Worm (Caenorhabditis elegans) whole organism, L4 larva: ENCODE data around the gene F55C12.4.
A peak's percentile ranks its signal among the peaks of the same experiment; 100 is the strongest.

Experiments
- F10B5.3 ChIP-seq: sonication (generic microtip); optimal IDR thresholded peaks from 2 replicates; lab custom pipeline; 2016; ENCODE audit warnings: mild to moderate bottlenecking, missing genetic modification characterization, missing compliant biosample characterization
- F49E8.2 ChIP-seq: sonication (generic microtip); optimal IDR thresholded peaks from 2 replicates; lab custom pipeline; 2016; ENCODE audit warnings: missing compliant biosample characterization, mild to moderate bottlenecking, missing genetic modification characterization, borderline replicate concordance
- T20F7.1 ChIP-seq: fragments of 200-800 bp; sonication (Bioruptor generic); optimal IDR thresholded peaks from 2 replicates; lab custom pipeline; 2018; ENCODE audit warnings: mild to moderate bottlenecking, missing genetic modification characterization, missing compliant biosample characterization
- T26A8.4 ChIP-seq: fragments of 200-800 bp; sonication (Bioruptor generic); IDR thresholded peaks from 2 replicates; pipeline ENCODE4 v1.3.6; 2022; ENCODE audit warnings: missing genetic modification characterization, missing compliant biosample characterization
- Y105C5A.15 ChIP-seq: fragments of 200-800 bp; sonication (Bioruptor generic); IDR thresholded peaks from 2 replicates; pipeline ENCODE4 v1.3.6; 2022; ENCODE audit warnings: missing genetic modification characterization, missing compliant biosample characterization
- Y48G9A.11 ChIP-seq: fragments of 200-800 bp; sonication (Bioruptor generic); IDR thresholded peaks from 2 replicates; pipeline ENCODE4 v1.3.6; 2022; ENCODE audit warnings: missing genetic modification reagents, missing genetic modification characterization, missing compliant biosample characterization
- Y5F2A.4 ChIP-seq: fragments of 200-800 bp; sonication (Bioruptor generic); optimal IDR thresholded peaks from 2 replicates; lab custom pipeline; 2018; ENCODE audit warnings: mild to moderate bottlenecking, missing genetic modification characterization, missing compliant biosample characterization
- ZK337.2 ChIP-seq: fragments of 200-800 bp; sonication (Bioruptor generic); IDR thresholded peaks from 2 replicates; pipeline ENCODE4 v1.3.6; 2022; ENCODE audit warnings: missing genetic modification reagents, missing genetic modification characterization, missing compliant biosample characterization
- aly-2 ChIP-seq: sonication (generic microtip); optimal IDR thresholded peaks from 2 replicates; lab custom pipeline; 2018; ENCODE audit warnings: missing biosample characterization, missing genetic modification characterization
- ama-1 ChIP-seq: fragments of 150-350 bp; optimal IDR thresholded peaks from 2 replicates; lab custom pipeline; 2014; ENCODE audit warnings: inconsistent platforms, mixed read lengths
- ceh-82 ChIP-seq: sonication (generic microtip); optimal IDR thresholded peaks from 2 replicates; lab custom pipeline; 2017; ENCODE audit warnings: missing biosample characterization, missing genetic modification characterization
- ces-1 ChIP-seq: fragments of 150-350 bp; sonication (generic microtip); optimal IDR thresholded peaks from 4 replicates; lab custom pipeline; 2014; ENCODE audit warnings: missing biosample characterization, missing genetic modification reagents, missing genetic modification characterization
- cey-2 ChIP-seq: sonication (generic microtip); optimal IDR thresholded peaks from 3 replicates; lab custom pipeline; 2017; ENCODE audit warnings: missing genetic modification characterization, mild to moderate bottlenecking, missing compliant biosample characterization, antibody characterized with exemption, borderline replicate concordance; ENCODE audit not compliant: insufficient read depth
- daf-16 ChIP-seq, 3 experiments: sonication (generic microtip); optimal IDR thresholded peaks; 2 replicates each; lab custom pipeline; 2016 to 2017; ENCODE audit warnings: missing genetic modification characterization in 3 of 3, missing genetic modification reagents in 3 of 3, mild to moderate bottlenecking in 2 of 3, missing compliant biosample characterization in 2 of 3, missing biosample characterization in 1 of 3, moderate library complexity in 1 of 3
- daf-19 ChIP-seq: fragments of 200-800 bp; sonication (Bioruptor generic); conservative IDR thresholded peaks from 2 replicates; pipeline ENCODE4 v1.3.6; 2022; ENCODE audit warnings: missing genetic modification characterization, missing compliant biosample characterization
- daf-8 ChIP-seq: fragments of 200-800 bp; sonication (Bioruptor generic); IDR thresholded peaks from 2 replicates; pipeline ENCODE4 v1.3.6; 2022; ENCODE audit warnings: missing genetic modification characterization, missing compliant biosample characterization
- dmd-6 ChIP-seq: fragments of 200-800 bp; sonication (Bioruptor generic); IDR thresholded peaks from 2 replicates; pipeline ENCODE4 v1.3.6; 2022; ENCODE audit warnings: missing genetic modification reagents, missing genetic modification characterization, missing compliant biosample characterization
- duxl-1 ChIP-seq: sonication (generic microtip); optimal IDR thresholded peaks from 2 replicates; lab custom pipeline; 2016; ENCODE audit warnings: mild to moderate bottlenecking, missing genetic modification characterization, moderate library complexity, missing compliant biosample characterization; ENCODE audit not compliant: poor library complexity
- egl-27 ChIP-seq: sonication (generic microtip); optimal IDR thresholded peaks from 3 replicates; lab custom pipeline; 2017; ENCODE audit warnings: missing biosample characterization, missing genetic modification reagents, missing genetic modification characterization
- egl-43 ChIP-seq: fragments of 200-800 bp; sonication (Bioruptor generic); IDR thresholded peaks from 2 replicates; pipeline ENCODE4 v1.3.6; 2022; ENCODE audit warnings: missing genetic modification reagents, missing genetic modification characterization, missing compliant biosample characterization
- fkh-10 ChIP-seq: fragments of 150-350 bp; optimal IDR thresholded peaks from 2 replicates; lab custom pipeline; 2014; ENCODE audit warnings: missing biosample characterization, missing genetic modification reagents, missing genetic modification characterization
- gei-8 ChIP-seq: fragments of 200-800 bp; sonication (Bioruptor generic); optimal IDR thresholded peaks from 2 replicates; lab custom pipeline; 2018; ENCODE audit warnings: mild to moderate bottlenecking, missing genetic modification characterization, missing compliant biosample characterization
- hlh-30 ChIP-seq: sonication (generic microtip); optimal IDR thresholded peaks from 2 replicates; lab custom pipeline; 2017; ENCODE audit warnings: antibody characterized with exemption, mild to moderate bottlenecking, missing genetic modification characterization, missing compliant biosample characterization; ENCODE audit not compliant: insufficient read depth
- lin-1 ChIP-seq: fragments of 200-800 bp; sonication (Bioruptor generic); IDR thresholded peaks from 2 replicates; pipeline ENCODE4 v1.3.6; 2022; ENCODE audit warnings: missing genetic modification reagents, missing genetic modification characterization, missing compliant biosample characterization
- lin-15B ChIP-seq: fragments of 150-350 bp; sonication (generic microtip); optimal IDR thresholded peaks from 3 replicates; lab custom pipeline; 2014; ENCODE audit warnings: missing biosample characterization, missing genetic modification characterization
- lin-29 ChIP-seq: fragments of 200-800 bp; sonication (Bioruptor generic); IDR thresholded peaks from 2 replicates; pipeline ENCODE4 v1.3.6; 2022; ENCODE audit warnings: missing genetic modification reagents, missing genetic modification characterization, missing compliant biosample characterization
- madf-5 ChIP-seq, 2 experiments: fragments of 200-800 bp; sonication (Bioruptor generic); IDR thresholded peaks; 2 replicates each; pipeline ENCODE4 v1.3.6; 2022; ENCODE audit warnings: missing compliant biosample characterization in 2 of 2, missing genetic modification characterization in 2 of 2
- madf-9 ChIP-seq: fragments of 200-800 bp; sonication (Bioruptor generic); conservative IDR thresholded peaks from 2 replicates; pipeline ENCODE4 v1.3.6; 2022; ENCODE audit warnings: missing genetic modification reagents, missing genetic modification characterization, missing compliant biosample characterization
- mdt-29 ChIP-seq: fragments of 200-800 bp; sonication (Bioruptor generic); IDR thresholded peaks from 2 replicates; pipeline ENCODE4 v1.3.6; 2022; ENCODE audit warnings: missing genetic modification reagents, missing genetic modification characterization, missing compliant biosample characterization
- nhr-102 ChIP-seq: sonication (generic microtip); optimal IDR thresholded peaks from 2 replicates; lab custom pipeline; 2016; ENCODE audit warnings: mild to moderate bottlenecking, missing genetic modification characterization, moderate library complexity, missing compliant biosample characterization
- nhr-11 ChIP-seq: fragments of 150-350 bp; optimal IDR thresholded peaks from 2 replicates; lab custom pipeline; 2014; ENCODE audit warnings: missing biosample characterization, missing genetic modification characterization
- nhr-237 ChIP-seq: sonication (generic microtip); optimal IDR thresholded peaks from 2 replicates; lab custom pipeline; 2017; ENCODE audit warnings: missing biosample characterization, missing genetic modification characterization
- nhr-42 ChIP-seq: fragments of 200-800 bp; sonication (Bioruptor generic); IDR thresholded peaks from 2 replicates; pipeline ENCODE4 v1.3.6; 2022; ENCODE audit warnings: missing genetic modification characterization, missing compliant biosample characterization
- nhr-48 ChIP-seq: sonication (generic microtip); optimal IDR thresholded peaks from 2 replicates; lab custom pipeline; 2016; ENCODE audit warnings: mild to moderate bottlenecking, missing genetic modification characterization, missing compliant biosample characterization
- nhr-6 ChIP-seq: fragments of 150-350 bp; optimal IDR thresholded peaks from 2 replicates; lab custom pipeline; 2014; ENCODE audit warnings: missing biosample characterization, missing genetic modification characterization
- nhr-77 ChIP-seq: fragments of 150-350 bp; optimal IDR thresholded peaks from 2 replicates; lab custom pipeline; 2014; ENCODE audit warnings: missing biosample characterization, missing genetic modification characterization
- sdz-12 ChIP-seq: fragments of 200-800 bp; sonication (Bioruptor generic); optimal IDR thresholded peaks from 2 replicates; lab custom pipeline; 2018; ENCODE audit warnings: mild to moderate bottlenecking, missing genetic modification characterization, missing compliant biosample characterization
- set-16 ChIP-seq: fragments of 200-800 bp; sonication (Bioruptor generic); IDR thresholded peaks from 2 replicates; pipeline ENCODE4 v1.3.6; 2022; ENCODE audit warnings: missing genetic modification reagents, missing genetic modification characterization, missing compliant biosample characterization
- snpc-4 ChIP-seq: fragments of 150-350 bp; optimal IDR thresholded peaks from 2 replicates; lab custom pipeline; 2014; ENCODE audit warnings: missing biosample characterization, missing genetic modification characterization
- spr-1 ChIP-seq: sonication (generic microtip); optimal IDR thresholded peaks from 2 replicates; lab custom pipeline; 2016; ENCODE audit warnings: mild to moderate bottlenecking, missing genetic modification characterization, missing compliant biosample characterization
- spr-3 ChIP-seq: fragments of 200-800 bp; sonication (Bioruptor generic); optimal IDR thresholded peaks from 2 replicates; lab custom pipeline; 2018; ENCODE audit warnings: mild to moderate bottlenecking, missing genetic modification characterization, missing compliant biosample characterization
- tag-97 ChIP-seq: fragments of 200-800 bp; sonication (Bioruptor generic); IDR thresholded peaks from 2 replicates; pipeline ENCODE4 v1.3.6; 2022; ENCODE audit warnings: missing genetic modification characterization, missing compliant biosample characterization
- tra-1 ChIP-seq: fragments of 200-800 bp; sonication (Bioruptor generic); IDR thresholded peaks from 2 replicates; pipeline ENCODE4 v1.3.6; 2022; ENCODE audit warnings: missing genetic modification reagents, missing genetic modification characterization, missing compliant biosample characterization
- unc-130 ChIP-seq: sonication (generic microtip); optimal IDR thresholded peaks from 2 replicates; lab custom pipeline; 2016; ENCODE audit warnings: missing genetic modification reagents, missing genetic modification characterization, missing compliant biosample characterization
- unc-62 ChIP-seq, 3 experiments: fragments of 150-350 bp in 1 of 3; sonication (generic microtip); optimal IDR thresholded peaks in 2 of 3; peaks in 1 of 3; 1 replicate in 1 of 3; 2 replicates in 2 of 3; lab custom pipeline; 2014 to 2017; ENCODE audit warnings: missing biosample characterization in 3 of 3, missing genetic modification characterization in 3 of 3, missing genetic modification reagents in 3 of 3, missing genotype in 1 of 3
- zag-1 ChIP-seq: fragments of 150-350 bp; optimal IDR thresholded peaks from 2 replicates; lab custom pipeline; 2014; ENCODE audit warnings: missing biosample characterization, missing genetic modification characterization
- zip-11 ChIP-seq: fragments of 200-800 bp; sonication (Bioruptor generic); IDR thresholded peaks from 2 replicates; pipeline ENCODE4 v1.3.6; 2022; ENCODE audit warnings: missing genetic modification characterization, missing compliant biosample characterization
- zip-2 ChIP-seq: fragments of 150-350 bp; optimal IDR thresholded peaks from 2 replicates; lab custom pipeline; 2014; ENCODE audit warnings: missing biosample characterization, missing genetic modification characterization
- ztf-11 ChIP-seq: fragments of 150-350 bp; optimal IDR thresholded peaks from 2 replicates; lab custom pipeline; 2014; ENCODE audit warnings: missing biosample characterization, missing genetic modification characterization

The F55C12.4 gene

ce11 chrII:5844694-5845129, 13.5 kb downstream of the F55C12.4 start:
- peak; percentile 98 for TF ChIP-seq nhr-102 (tag; lab: Kevin White, UChicago)
- peak; percentile 82 for TF ChIP-seq sdz-12 (GFP tag; lab: Kevin White, UChicago)
- peak; percentile 88 for TF ChIP-seq Y48G9A.11 (GFP tag; lab: Robert Waterston, UW)
- TF ChIP-seq cey-2 (tag; lab: Kevin White, UChicago) = peak; percentile 89
- no peak for TF ChIP-seq tag-97 (GFP tag; lab: Robert Waterston, UW)
- TF ChIP-seq mdt-29 = peak; percentile 99
- peak; percentile 63 for TF ChIP-seq lin-15B
- TF ChIP-seq F49E8.2 (tag; lab: Kevin White, UChicago) = peak; percentile 97
- peak; percentile 98 for TF ChIP-seq nhr-11 (tag; lab: Kevin White, UChicago)
- TF ChIP-seq T20F7.1 (GFP tag; lab: Kevin White, UChicago) = peak; percentile 93
- TF ChIP-seq egl-27 = peak; percentile 93
- TF ChIP-seq T26A8.4 (GFP tag; lab: Robert Waterston, UW) = peak; percentile 100
- peak; percentile 96 for TF ChIP-seq duxl-1 (tag; lab: Kevin White, UChicago)
- peak; percentile 85 to 100 for TF ChIP-seq unc-62 (GFP tag; optimal IDR thresholded peaks at IDR 0.05 in 1 of 2; lab: Kevin White, UChicago)
- peak; percentile 50 for TF ChIP-seq unc-62 (tag; optimal IDR thresholded peaks at IDR 0.05; lab: Kevin White, UChicago)
- TF ChIP-seq daf-16 (GFP tag; optimal IDR thresholded peaks at IDR 0.05; lab: Kevin White, UChicago) = peak; percentile 89 to 97
- TF ChIP-seq daf-16 (tag; optimal IDR thresholded peaks at IDR 0.05; lab: Kevin White, UChicago) = peak; percentile 89
- peak; percentile 99 for TF ChIP-seq daf-19
- TF ChIP-seq fkh-10 (GFP tag; lab: Kevin White, UChicago) = peak; percentile 100
- TF ChIP-seq egl-43 = peak; percentile 99
- peak; percentile 97 for TF ChIP-seq spr-3
- TF ChIP-seq daf-8 (GFP tag; lab: Robert Waterston, UW) = 0 out of 2 replicates have a peak, but pooled peaks have one; percentile 20
- peak; percentile 74; the same call in 1 of the 2 replicates for TF ChIP-seq Y105C5A.15 (GFP tag; lab: Robert Waterston, UW)
- TF ChIP-seq nhr-77 (tag; lab: Kevin White, UChicago) = peak; percentile 98
- peak; percentile 98 for TF ChIP-seq tra-1
- TF ChIP-seq nhr-237 = peak; percentile 70
- TF ChIP-seq nhr-6 = peak; percentile 96
- TF ChIP-seq zip-11 (GFP tag; lab: Robert Waterston, UW) = 0 out of 2 replicates have a peak, but pooled peaks have one; percentile 52
- TF ChIP-seq ztf-11 = peak; percentile 47
- TF ChIP-seq snpc-4 (tag; lab: Kevin White, UChicago) = peak; percentile 98
- peak; percentile 5 to 96; a peak in 3 of 4 replicates for TF ChIP-seq madf-5 (GFP tag; IDR thresholded peaks at IDR 0.05; lab: Robert Waterston, UW)
- TF ChIP-seq lin-1 (GFP tag; lab: Robert Waterston, UW) = peak; percentile 95
- TF ChIP-seq zag-1 (tag; lab: Kevin White, UChicago) = peak; percentile 97
- peak; percentile 78 for TF ChIP-seq ZK337.2 (GFP tag; lab: Robert Waterston, UW)
- peak; percentile 100 for TF ChIP-seq ama-1 (lab: Kevin White, UChicago)
- no peak for TF ChIP-seq aly-2
- peak; percentile 98 for TF ChIP-seq madf-9 (GFP tag; lab: Robert Waterston, UW)
- peak; percentile 92 for TF ChIP-seq lin-29 (GFP tag; lab: Robert Waterston, UW)
- TF ChIP-seq F10B5.3 (tag; lab: Kevin White, UChicago) = peak; percentile 95
- TF ChIP-seq hlh-30 (tag; lab: Kevin White, UChicago) = peak; percentile 96
- peak; percentile 93 for TF ChIP-seq unc-130 (GFP tag; lab: Kevin White, UChicago)
- TF ChIP-seq dmd-6 = peak; percentile 99
- TF ChIP-seq ceh-82 (tag; lab: Kevin White, UChicago) = peak; percentile 36
- peak; percentile 97 for TF ChIP-seq nhr-42 (GFP tag; lab: Robert Waterston, UW)
- TF ChIP-seq ces-1 = peak; percentile 94
- TF ChIP-seq zip-2 = peak; percentile 91
- TF ChIP-seq gei-8 (GFP tag; lab: Kevin White, UChicago) = peak; percentile 94
- peak; percentile 97 for TF ChIP-seq spr-1 (tag; lab: Kevin White, UChicago)
- peak; percentile 83 for TF ChIP-seq set-16 (GFP tag; lab: Robert Waterston, UW)
- peak; percentile 97 for TF ChIP-seq nhr-48 (tag; lab: Kevin White, UChicago)
- TF ChIP-seq Y5F2A.4 = peak; percentile 88
